Fruit fly (Drosophila melanogaster) whole organism: ENCODE data around the gene CG42553.

Source experiments
- CG8478 ChIP-seq: fragments of >200 bp; optimal IDR thresholded peaks from 2 replicates; lab custom pipeline; 2018; ENCODE audit warnings: inconsistent platforms
- Dll ChIP-seq: fragments of >200 bp; optimal IDR thresholded peaks from 2 replicates; lab custom pipeline; 2017
- EcR ChIP-seq, 2 experiments: fragments of >200 bp; optimal IDR thresholded peaks; 2 replicates each; lab custom pipeline; 2017; ENCODE audit warnings: missing biosample characterization in 2 of 2, missing genetic modification characterization in 2 of 2, missing genetic modification reagents in 2 of 2
- pan ChIP-seq: fragments of >200 bp; optimal IDR thresholded peaks from 2 replicates; lab custom pipeline; 2017
- psq ChIP-seq: fragments of >200 bp; optimal IDR thresholded peaks from 2 replicates; lab custom pipeline; 2017
- usp ChIP-seq: fragments of >200 bp; optimal IDR thresholded peaks from 2 replicates; lab custom pipeline; 2017; ENCODE audit warnings: missing biosample characterization, missing genetic modification characterization, mixed read lengths

The CG42553 gene

dm6 chr3L:882236-882891 is 48.5 kb downstream of the CG42553 start:
- TF ChIP-seq psq = no peak
- TF ChIP-seq Dll (lab: Kevin White, UChicago) = no peak
- no peak for TF ChIP-seq CG8478 (lab: Kevin White, UChicago)
- TF ChIP-seq EcR (GFP tag; optimal IDR thresholded peaks at IDR 0.05; lab: Kevin White, UChicago) = no peak
- TF ChIP-seq pan = no peak
- no peak for TF ChIP-seq usp (GFP tag; lab: Kevin White, UChicago)

- TF ChIP-seq Dll (lab: Kevin White, UChicago) (no peak), psq (no peak)
These were observed 49.0 kb downstream of the CG42553 start for dm6 chr3L:882892-883255.

- TF ChIP-seq pan (no peak), EcR (GFP tag; optimal IDR thresholded peaks at IDR 0.05; lab: Kevin White, UChicago) (no peak), Dll (lab: Kevin White, UChicago) (no peak), usp (GFP tag; lab: Kevin White, UChicago) (no peak), psq (no peak), CG8478 (lab: Kevin White, UChicago) (no peak)
These were observed 49.9 kb downstream of the CG42553 start for dm6 chr3L:883786-884185.

- TF ChIP-seq usp (GFP tag; lab: Kevin White, UChicago) (no peak), CG8478 (lab: Kevin White, UChicago) (no peak), EcR (GFP tag; optimal IDR thresholded peaks at IDR 0.05; lab: Kevin White, UChicago) (no peak), Dll (lab: Kevin White, UChicago) (no peak), psq (no peak)
These were observed 50.3 kb downstream of the CG42553 start for dm6 chr3L:884239-884638.

- TF ChIP-seq usp (GFP tag; lab: Kevin White, UChicago) (no peak), pan (no peak), psq (no peak), Dll (lab: Kevin White, UChicago) (no peak), EcR (GFP tag; optimal IDR thresholded peaks at IDR 0.05; lab: Kevin White, UChicago) (no peak), CG8478 (lab: Kevin White, UChicago) (no peak)
These were observed 51.1 kb downstream of the CG42553 start for dm6 chr3L:885006-885405.
